Worm (Caenorhabditis elegans): ENCODE results near the gene C44C10.10.
A peak's percentile ranks its signal among the peaks of the same experiment; 100 is the strongest.

The C44C10.10 gene

ce11 chrX:11680851-11681250, 9.3 kb upstream of the C44C10.10 start, which contains the start of gene T04F8.7 (continued):
- TF ChIP-seq ceh-28 (tag; optimal IDR thresholded peaks at IDR 0.05) = no peak
- no peak for TF ChIP-seq D1046.2 (GFP tag; IDR thresholded peaks at IDR 0.05)
- TF ChIP-seq ces-1 (GFP tag; optimal IDR thresholded peaks at IDR 0.05) = no peak
- no peak for TF ChIP-seq dpl-1 (GFP tag; optimal IDR thresholded peaks at IDR 0.05)
- peak in 1 of 2 experiments; percentile 32 for TF ChIP-seq hif-1 (tag; optimal IDR thresholded peaks at IDR 0.05)
- no peak for TF ChIP-seq daf-19 (GFP tag; conservative IDR thresholded peaks at IDR 0.05)
- no peak for TF ChIP-seq nhr-11 (tag; optimal IDR thresholded peaks at IDR 0.05)
- TF ChIP-seq egl-27 (tag; optimal IDR thresholded peaks at IDR 0.05) = no peak
- no peak for TF ChIP-seq unc-39 (tag; optimal IDR thresholded peaks at IDR 0.05)
- no peak for TF ChIP-seq lir-3 (tag; optimal IDR thresholded peaks at IDR 0.05)
- peak; percentile 85 for TF ChIP-seq hlh-11 (tag; optimal IDR thresholded peaks at IDR 0.05)
- TF ChIP-seq F26F4.8 (GFP tag; conservative IDR thresholded peaks at IDR 0.05) = no peak
- no peak for TF ChIP-seq nhr-10 (tag; optimal IDR thresholded peaks at IDR 0.05)
- TF ChIP-seq ceh-20 (GFP tag; IDR thresholded peaks at IDR 0.05) = no peak
- no peak for TF ChIP-seq zfp-3 (GFP tag; conservative IDR thresholded peaks at IDR 0.05)
- TF ChIP-seq nhr-42 (GFP tag; IDR thresholded peaks at IDR 0.05) = no peak
- TF ChIP-seq hmg-1.1 (GFP tag; IDR thresholded peaks at IDR 0.05) = no peak

- TF ChIP-seq lin-38 (GFP tag; IDR thresholded peaks at IDR 0.05) (no peak), lin-29 (GFP tag; IDR thresholded peaks at IDR 0.05) (no peak), nhr-41 (GFP tag; IDR thresholded peaks at IDR 0.05) (no peak), nhr-11 (tag; optimal IDR thresholded peaks at IDR 0.05) (no peak), gei-8 (GFP tag; optimal IDR thresholded peaks at IDR 0.05) (no peak), aly-2 (tag; optimal IDR thresholded peaks at IDR 0.05) (no peak), daf-8 (GFP tag; IDR thresholded peaks at IDR 0.05) (no peak), attf-4 (tag; optimal IDR thresholded peaks at IDR 0.05) (no peak), F10B5.3 (tag; optimal IDR thresholded peaks at IDR 0.05) (no peak), nhr-77 (tag; optimal IDR thresholded peaks at IDR 0.05) (no peak)
Observed at ce11 chrX:11684261-11684660, 5.9 kb upstream of the C44C10.10 start, which contains the start of gene hnd-1. TSS of gene hnd-1 (plus strand) at chrX:11684561.

- no peak for TF ChIP-seq ceh-62 (tag; optimal IDR thresholded peaks at IDR 0.05)
- peak in 1 of 2 experiments; percentile 97 for TF ChIP-seq unc-62 (GFP tag; optimal IDR thresholded peaks at IDR 0.05 in 1 of 2)
- TF ChIP-seq unc-62 (tag; optimal IDR thresholded peaks at IDR 0.05) = no peak
Observed at ce11 chrX:11687836-11688319, 2.2 kb upstream of the C44C10.10 start, which contains the start of gene C44C10.7. TSS of gene C44C10.7 (minus strand) at chrX:11688269.

- no peak for TF ChIP-seq zfp-2 (tag; optimal IDR thresholded peaks at IDR 0.05)
- no peak for TF ChIP-seq unc-39 (tag; optimal IDR thresholded peaks at IDR 0.05)
- no peak for TF ChIP-seq php-3 (GFP tag; IDR thresholded peaks at IDR 0.05)
- no peak for TF ChIP-seq D1046.2 (GFP tag; IDR thresholded peaks at IDR 0.05)
- TF ChIP-seq dmd-6 (GFP tag; IDR thresholded peaks at IDR 0.05) = 0 out of 2 replicates have a peak, but pooled peaks have one; percentile 33
- no peak for TF ChIP-seq Y75B8A.6 (GFP tag; IDR thresholded peaks at IDR 0.05)
- no peak for TF ChIP-seq R02D3.7 (tag; optimal IDR thresholded peaks at IDR 0.05)
- peak in 1 of 2 experiments; percentile 24 for TF ChIP-seq mdl-1 (tag; optimal IDR thresholded peaks at IDR 0.05)
- TF ChIP-seq aha-1 (tag) = peak; percentile 80
- no peak for TF ChIP-seq ceh-62 (tag; optimal IDR thresholded peaks at IDR 0.05)
- TF ChIP-seq daf-16 (GFP tag; optimal IDR thresholded peaks at IDR 0.05) = no peak
- TF ChIP-seq daf-16 (tag; optimal IDR thresholded peaks at IDR 0.05) = no peak
- peak; percentile 23 for TF ChIP-seq dpl-1 (GFP tag; optimal IDR thresholded peaks at IDR 0.05)
- TF ChIP-seq mxl-2 (GFP tag; conservative IDR thresholded peaks at IDR 0.05) = no peak
- TF ChIP-seq pha-4 (GFP tag; IDR thresholded peaks at IDR 0.05) = no peak
- peak; percentile 63 for TF ChIP-seq pha-4 (tag; optimal IDR thresholded peaks at IDR 0.05)
- TF ChIP-seq tra-1 (GFP tag; IDR thresholded peaks at IDR 0.05) = no peak
- no peak for TF ChIP-seq duxl-1 (tag; optimal IDR thresholded peaks at IDR 0.05; ENCODE audit: poor library complexity)
- no peak for TF ChIP-seq lin-15B (tag; optimal IDR thresholded peaks at IDR 0.05)
- no peak for TF ChIP-seq set-16 (GFP tag; IDR thresholded peaks at IDR 0.05)
- peak; percentile 72 for TF ChIP-seq mxl-3 (GFP tag; optimal IDR thresholded peaks at IDR 0.05)
- TF ChIP-seq vab-7 (GFP tag; IDR thresholded peaks at IDR 0.05) = no peak
- no peak for TF ChIP-seq hlh-30 (tag; optimal IDR thresholded peaks at IDR 0.05; ENCODE audit: insufficient read depth)
- TF ChIP-seq hlh-11 (tag; optimal IDR thresholded peaks at IDR 0.05) = peak; percentile 36
Observed at ce11 chrX:11693092-11693491, 3.0 kb downstream of the C44C10.10 start, which contains the start of gene smcl-1. TSS of gene smcl-1 (plus strand) at chrX:11693464.
